Fruit fly (Drosophila melanogaster) whole organism, prepupa: ENCODE results near the gene CG15221.
A peak's percentile ranks its signal among the peaks of the same experiment; 100 is the strongest.

Experiments
- Blimp-1 ChIP-seq: fragments of 200-800 bp; sonication (Bioruptor generic); optimal IDR thresholded peaks from 3 replicates; lab custom pipeline; 2017; ENCODE audit warnings: missing biosample characterization, missing genetic modification characterization, mild to moderate bottlenecking, moderate library complexity, missing genetic modification reagents
- CG10669 ChIP-seq: fragments of 200-800 bp; sonication (Bioruptor generic); optimal IDR thresholded peaks from 3 replicates; lab custom pipeline; 2018; ENCODE audit warnings: missing biosample characterization, mild to moderate bottlenecking, missing genetic modification characterization, moderate library complexity
- CG11294 ChIP-seq: fragments of 200-800 bp; sonication (Bioruptor generic); IDR thresholded peaks from 2 replicates; pipeline ENCODE4 v1.3.6; 2022; ENCODE audit warnings: missing biosample characterization, missing genetic modification characterization
- CG11902 ChIP-seq: fragments of 200-800 bp; sonication (Bioruptor generic); optimal IDR thresholded peaks from 3 replicates; lab custom pipeline; 2016; ENCODE audit warnings: missing biosample characterization, missing genetic modification characterization
- CG15336 ChIP-seq: fragments of 200-800 bp; sonication (Bioruptor generic); IDR thresholded peaks from 2 replicates; pipeline ENCODE4 v1.3.6; 2022; ENCODE audit warnings: missing biosample characterization, missing genetic modification characterization
- CG16779 ChIP-seq: fragments of 200-800 bp; sonication (Bioruptor generic); optimal IDR thresholded peaks from 3 replicates; lab custom pipeline; 2017; ENCODE audit warnings: missing biosample characterization, mild to moderate bottlenecking, missing genetic modification characterization
- CG3032 ChIP-seq: fragments of 200-800 bp; optimal IDR thresholded peaks from 2 replicates; lab custom pipeline; 2019; ENCODE audit warnings: missing biosample characterization, mild to moderate bottlenecking, missing genetic modification characterization, moderate library complexity
- CG31627 ChIP-seq: fragments of 200-800 bp; sonication (Bioruptor generic); optimal IDR thresholded peaks from 3 replicates; lab custom pipeline; 2016; ENCODE audit warnings: missing biosample characterization, missing genetic modification characterization
- CG32006 ChIP-seq: fragments of 200-800 bp; sonication (Bioruptor generic); optimal IDR thresholded peaks from 3 replicates; lab custom pipeline; 2017; ENCODE audit warnings: missing biosample characterization, mild to moderate bottlenecking, missing genetic modification characterization
- CG34406 ChIP-seq: fragments of 200-800 bp; sonication (Bioruptor generic); optimal IDR thresholded peaks from 3 replicates; lab custom pipeline; 2016; ENCODE audit warnings: missing biosample characterization, missing genetic modification characterization
- CG3919 ChIP-seq: fragments of 200-800 bp; sonication (Bioruptor generic); optimal IDR thresholded peaks from 3 replicates; lab custom pipeline; 2016; ENCODE audit warnings: missing biosample characterization, missing genetic modification characterization
- CG4318 ChIP-seq: fragments of 200-800 bp; sonication (Bioruptor generic); optimal IDR thresholded peaks from 3 replicates; lab custom pipeline; 2017; ENCODE audit warnings: missing biosample characterization, mild to moderate bottlenecking, missing genetic modification characterization
- CG6163 ChIP-seq: fragments of 200-800 bp; sonication (Bioruptor generic); IDR thresholded peaks from 3 replicates; pipeline ENCODE4 v1.3.6; 2022; ENCODE audit warnings: missing biosample characterization, missing genetic modification characterization
- CG6276 ChIP-seq: fragments of 200-800 bp; sonication (Bioruptor generic); optimal IDR thresholded peaks from 2 replicates; lab custom pipeline; 2017; ENCODE audit warnings: missing biosample characterization, mild to moderate bottlenecking, missing genetic modification characterization
- CG6792 ChIP-seq: fragments of 200-800 bp; sonication (Bioruptor generic); optimal IDR thresholded peaks from 3 replicates; lab custom pipeline; 2016; ENCODE audit warnings: missing biosample characterization, missing genetic modification characterization
- CG6854 ChIP-seq: fragments of 200-800 bp; sonication (Bioruptor generic); optimal IDR thresholded peaks from 2 replicates; lab custom pipeline; 2017; ENCODE audit warnings: missing biosample characterization, mild to moderate bottlenecking, missing genetic modification characterization
- CG7368 ChIP-seq: fragments of 200-800 bp; sonication (Bioruptor generic); optimal IDR thresholded peaks from 3 replicates; lab custom pipeline; 2016; ENCODE audit warnings: missing biosample characterization, missing genetic modification characterization
- CG8119 ChIP-seq: fragments of 200-800 bp; sonication (Bioruptor generic); IDR thresholded peaks from 3 replicates; pipeline ENCODE4 v1.3.6; 2022; ENCODE audit warnings: missing biosample characterization, missing genetic modification characterization
- CG8319 ChIP-seq: fragments of 200-800 bp; sonication (Bioruptor generic); optimal IDR thresholded peaks from 3 replicates; lab custom pipeline; 2016; ENCODE audit warnings: missing biosample characterization, missing genetic modification characterization
- CG8632 ChIP-seq: fragments of 200-800 bp; sonication (Bioruptor generic); optimal IDR thresholded peaks from 3 replicates; lab custom pipeline; 2016; ENCODE audit warnings: missing biosample characterization, missing genetic modification characterization
- CG9139 ChIP-seq: fragments of 200-800 bp; sonication (Bioruptor generic); optimal IDR thresholded peaks from 3 replicates; lab custom pipeline; 2017; ENCODE audit warnings: missing biosample characterization, mild to moderate bottlenecking, missing genetic modification characterization
- Eip78C ChIP-seq: fragments of 200-800 bp; sonication (Bioruptor generic); peaks from one replicate; lab custom pipeline; 2016; ENCODE audit warnings: missing biosample characterization, missing genetic modification characterization
- Eip93F ChIP-seq: fragments of 200-800 bp; sonication (Bioruptor generic); optimal IDR thresholded peaks from 2 replicates; lab custom pipeline; 2016; ENCODE audit warnings: missing biosample characterization, mild to moderate bottlenecking, missing genetic modification characterization
- Ets21C ChIP-seq: fragments of 200-800 bp; sonication (Bioruptor generic); optimal IDR thresholded peaks from 3 replicates; lab custom pipeline; 2016; ENCODE audit warnings: missing biosample characterization, missing genetic modification characterization
- Ets96B ChIP-seq: fragments of 200-800 bp; optimal IDR thresholded peaks from 2 replicates; lab custom pipeline; 2019; ENCODE audit warnings: missing biosample characterization, mild to moderate bottlenecking, missing genetic modification characterization, moderate library complexity
- Gug ChIP-seq: fragments of 200-800 bp; sonication (Bioruptor generic); IDR thresholded peaks from 2 replicates; pipeline ENCODE4 v1.3.6; 2022; ENCODE audit warnings: missing biosample characterization, missing genetic modification characterization
- Hr38 ChIP-seq: sonication (Bioruptor generic); optimal IDR thresholded peaks from 2 replicates; lab custom pipeline; 2016; ENCODE audit warnings: missing biosample characterization, missing genetic modification characterization
- Hr39 ChIP-seq: fragments of 200-800 bp; sonication (Bioruptor generic); optimal IDR thresholded peaks from 2 replicates; lab custom pipeline; 2016; ENCODE audit warnings: missing biosample characterization, missing genetic modification characterization
- Lpt ChIP-seq: fragments of 200-800 bp; sonication (Bioruptor generic); optimal IDR thresholded peaks from 3 replicates; lab custom pipeline; 2016; ENCODE audit warnings: missing biosample characterization, missing genetic modification characterization
- Met ChIP-seq: fragments of 200-800 bp; sonication (Bioruptor generic); optimal IDR thresholded peaks from 3 replicates; lab custom pipeline; 2016; ENCODE audit warnings: missing biosample characterization, missing genetic modification characterization
- OdsH ChIP-seq: fragments of 200-800 bp; sonication (Bioruptor generic); optimal IDR thresholded peaks from 3 replicates; lab custom pipeline; 2016; ENCODE audit warnings: missing biosample characterization, missing genetic modification characterization
- Smox ChIP-seq: fragments of 200-800 bp; sonication (Bioruptor generic); optimal IDR thresholded peaks from 3 replicates; lab custom pipeline; 2016; ENCODE audit warnings: missing biosample characterization, missing genetic modification characterization
- Sox102F ChIP-seq: fragments of 200-800 bp; sonication (Bioruptor generic); optimal IDR thresholded peaks from 2 replicates; lab custom pipeline; 2016; ENCODE audit warnings: missing biosample characterization, mild to moderate bottlenecking, missing genetic modification characterization
- Sox14 ChIP-seq: fragments of 200-800 bp; sonication (Bioruptor generic); optimal IDR thresholded peaks from 3 replicates; lab custom pipeline; 2016; ENCODE audit warnings: missing biosample characterization, missing genetic modification characterization
- Sox15 ChIP-seq: fragments of 200-800 bp; sonication (Bioruptor generic); optimal IDR thresholded peaks from 3 replicates; lab custom pipeline; 2016; ENCODE audit warnings: missing biosample characterization, missing genetic modification characterization
- achi ChIP-seq: fragments of 200-800 bp; sonication (Bioruptor generic); optimal IDR thresholded peaks from 3 replicates; lab custom pipeline; 2016; ENCODE audit warnings: missing biosample characterization, missing genetic modification characterization
- acj6 ChIP-seq: fragments of 200-800 bp; sonication (Bioruptor generic); optimal IDR thresholded peaks from 3 replicates; lab custom pipeline; 2016; ENCODE audit warnings: missing biosample characterization, missing genetic modification characterization
- cyc ChIP-seq: fragments of 200-800 bp; sonication (Bioruptor generic); optimal IDR thresholded peaks from 3 replicates; lab custom pipeline; 2016; ENCODE audit warnings: missing biosample characterization, missing genetic modification characterization
- dac ChIP-seq: fragments of 200-800 bp; sonication (Bioruptor generic); optimal IDR thresholded peaks from 2 replicates; lab custom pipeline; 2017; ENCODE audit warnings: missing biosample characterization, mild to moderate bottlenecking, missing genetic modification characterization
- dsx ChIP-seq: fragments of 200-800 bp; optimal IDR thresholded peaks from 3 replicates; lab custom pipeline; 2019; ENCODE audit warnings: missing biosample characterization, mild to moderate bottlenecking, missing genetic modification characterization, moderate library complexity; ENCODE audit not compliant: poor library complexity, severe bottlenecking
- eg ChIP-seq: fragments of 200-800 bp; sonication (Bioruptor generic); IDR thresholded peaks from 3 replicates; pipeline ENCODE4 v1.3.6; 2022; ENCODE audit warnings: missing biosample characterization, missing genetic modification characterization
- esn ChIP-seq: fragments of 200-800 bp; sonication (Bioruptor generic); optimal IDR thresholded peaks from 2 replicates; lab custom pipeline; 2016; ENCODE audit warnings: missing biosample characterization, mild to moderate bottlenecking, missing genetic modification characterization, moderate library complexity
- fd59A ChIP-seq: fragments of 200-800 bp; sonication (Bioruptor generic); optimal IDR thresholded peaks from 2 replicates; lab custom pipeline; 2017; ENCODE audit warnings: missing biosample characterization, mild to moderate bottlenecking, missing genetic modification characterization, missing genetic modification reagents
- fd85E ChIP-seq: fragments of 200-800 bp; sonication (Bioruptor generic); optimal IDR thresholded peaks from 3 replicates; lab custom pipeline; 2016; ENCODE audit warnings: missing biosample characterization, missing genetic modification characterization
- fkh ChIP-seq: fragments of 200-800 bp; sonication (Bioruptor generic); optimal IDR thresholded peaks from 3 replicates; lab custom pipeline; 2017; ENCODE audit warnings: missing biosample characterization, mild to moderate bottlenecking, missing genetic modification characterization, moderate library complexity
- net ChIP-seq: fragments of 200-800 bp; sonication (Bioruptor generic); optimal IDR thresholded peaks from 3 replicates; lab custom pipeline; 2016; ENCODE audit warnings: missing biosample characterization, missing genetic modification characterization
- salr ChIP-seq, 2 experiments: fragments of 200-800 bp; sonication (Bioruptor generic); optimal IDR thresholded peaks; 3 replicates each; lab custom pipeline; 2016 to 2018; ENCODE audit warnings: missing biosample characterization in 2 of 2, missing genetic modification characterization in 2 of 2, mild to moderate bottlenecking in 1 of 2
- ss ChIP-seq, 2 experiments: fragments of 200-800 bp; sonication (Bioruptor generic); optimal IDR thresholded peaks; 2 replicates in 1 of 2; 3 replicates in 1 of 2; lab custom pipeline; 2017 to 2018; ENCODE audit warnings: mild to moderate bottlenecking in 2 of 2, missing biosample characterization in 2 of 2, missing genetic modification characterization in 2 of 2, moderate library complexity in 1 of 2
- svp ChIP-seq: fragments of 200-800 bp; sonication (Bioruptor generic); peaks from one replicate; lab custom pipeline; 2016; ENCODE audit warnings: missing biosample characterization, missing genetic modification characterization
- topi ChIP-seq: fragments of 200-800 bp; sonication (Bioruptor generic); optimal IDR thresholded peaks from 3 replicates; lab custom pipeline; 2016; ENCODE audit warnings: missing biosample characterization, missing genetic modification characterization
- vri ChIP-seq: fragments of 200-800 bp; sonication (Bioruptor generic); optimal IDR thresholded peaks from 3 replicates; lab custom pipeline; 2016; ENCODE audit warnings: missing biosample characterization, mild to moderate bottlenecking, missing genetic modification characterization

Gene CG15221

dm6 chrX:11713808-11714528, 10.1 kb upstream of the CG15221 start:
- TF ChIP-seq Sox15 (GFP tag; lab: Kevin White, UChicago) (no peak), svp (GFP tag; lab: Kevin White, UChicago) (no peak), fkh (peak; percentile 70), fd59A (GFP tag; lab: Kevin White, UChicago) (peak; percentile 24), CG3032 (tag; lab: Kevin White, UChicago) (no peak), ss (GFP tag; optimal IDR thresholded peaks at IDR 0.05; lab: Kevin White, UChicago) (peak; percentile 66 to 87), CG6163 (GFP tag; lab: Robert Waterston, UW) (no peak; the same call in 2 of the 3 replicates), Ets96B (peak; percentile 6), CG11902 (GFP tag; lab: Kevin White, UChicago) (no peak), CG11294 (GFP tag; lab: Robert Waterston, UW) (no peak), cyc (GFP tag; lab: Kevin White, UChicago) (no peak), CG10669 (peak; percentile 23), dac (GFP tag; lab: Kevin White, UChicago) (no peak), CG34406 (no peak), Smox (GFP tag; lab: Kevin White, UChicago) (peak; percentile 32), CG8632 (GFP tag; lab: Kevin White, UChicago) (peak; percentile 41), Lpt (GFP tag; lab: Kevin White, UChicago) (peak; percentile 59), CG9139 (GFP tag; lab: Kevin White, UChicago) (peak; percentile 45), Hr38 (no peak), eg (GFP tag; lab: Robert Waterston, UW) (0 out of 3 replicates have a peak, but pooled peaks have one; percentile 43), esn (GFP tag; lab: Kevin White, UChicago) (no peak), Blimp-1 (no peak), Sox102F (GFP tag; lab: Kevin White, UChicago) (no peak), topi (GFP tag; lab: Kevin White, UChicago) (no peak), CG16779 (tag; lab: Kevin White, UChicago) (peak; percentile 33), dsx (peak; percentile 51), OdsH (GFP tag; lab: Kevin White, UChicago) (no peak), achi (GFP tag; lab: Kevin White, UChicago) (peak; percentile 40), Eip93F (GFP tag; lab: Kevin White, UChicago) (no peak), vri (peak; percentile 68), salr (GFP tag; optimal IDR thresholded peaks at IDR 0.05; lab: Kevin White, UChicago) (no peak), CG31627 (GFP tag; lab: Kevin White, UChicago) (no peak), CG7368 (GFP tag; lab: Kevin White, UChicago) (no peak), CG6276 (GFP tag; lab: Kevin White, UChicago) (peak; percentile 57), acj6 (no peak), Eip78C (peak; percentile 70), CG3919 (GFP tag; lab: Kevin White, UChicago) (peak; percentile 21), fd85E (peak; percentile 5), CG8319 (GFP tag; lab: Kevin White, UChicago) (no peak), Sox14 (GFP tag; lab: Kevin White, UChicago) (peak; percentile 36), Hr39 (GFP tag; lab: Kevin White, UChicago) (no peak), CG8119 (peak; percentile 57; the same call in 2 of the 3 replicates), CG15336 (GFP tag; lab: Robert Waterston, UW) (peak; percentile 60), Met (GFP tag; lab: Kevin White, UChicago) (peak; percentile 5), net (GFP tag; lab: Kevin White, UChicago) (no peak), Ets21C (GFP tag; lab: Kevin White, UChicago) (no peak), CG6792 (GFP tag; lab: Kevin White, UChicago) (peak; percentile 9), CG32006 (GFP tag; lab: Kevin White, UChicago) (peak; percentile 39), CG4318 (GFP tag; lab: Kevin White, UChicago) (no peak), Gug (GFP tag; lab: Robert Waterston, UW) (no peak), CG6854 (peak; percentile 53)
